Worm (Caenorhabditis elegans) whole organism, L3 larva: Measurements from ENCODE around the gene cav-2.

ENCODE experiments used
- R02D3.7 ChIP-seq: fragments of 150-350 bp; optimal IDR thresholded peaks from 2 replicates; lab custom pipeline; 2014; ENCODE audit warnings: missing biosample characterization, missing genetic modification characterization
- aly-2 ChIP-seq: fragments of 150-350 bp; optimal IDR thresholded peaks from 2 replicates; lab custom pipeline; 2014; ENCODE audit warnings: missing biosample characterization, missing genetic modification characterization
- ama-1 ChIP-seq: fragments of 150-350 bp; optimal IDR thresholded peaks from 2 replicates; lab custom pipeline; 2018
- ceh-16 ChIP-seq: sonication (generic microtip); optimal IDR thresholded peaks from 2 replicates; lab custom pipeline; 2017; ENCODE audit warnings: missing biosample characterization, missing genetic modification characterization
- ceh-28 ChIP-seq: fragments of 150-350 bp; optimal IDR thresholded peaks from 2 replicates; lab custom pipeline; 2014; ENCODE audit warnings: missing biosample characterization, missing genetic modification reagents, missing genetic modification characterization
- ceh-82 ChIP-seq: fragments of 150-350 bp; optimal IDR thresholded peaks from 2 replicates; lab custom pipeline; 2014; ENCODE audit warnings: missing biosample characterization, missing genetic modification characterization
- ceh-9 ChIP-seq: sonication (generic microtip); optimal IDR thresholded peaks from 2 replicates; lab custom pipeline; 2018; ENCODE audit warnings: missing biosample characterization, missing genetic modification characterization
- egl-27 ChIP-seq: sonication (generic microtip); optimal IDR thresholded peaks from 4 replicates; lab custom pipeline; 2017; ENCODE audit warnings: missing biosample characterization, missing genetic modification reagents, missing genetic modification characterization
- egl-5 ChIP-seq: fragments of 150-350 bp; optimal IDR thresholded peaks from 2 replicates; lab custom pipeline; 2017; ENCODE audit warnings: missing biosample characterization, missing genetic modification reagents, missing genetic modification characterization, inconsistent platforms
- elt-1 ChIP-seq: fragments of 150-350 bp; optimal IDR thresholded peaks from 2 replicates; lab custom pipeline; 2014; ENCODE audit warnings: missing biosample characterization, missing genetic modification characterization
- elt-2 ChIP-seq: sonication (generic microtip); optimal IDR thresholded peaks from 2 replicates; lab custom pipeline; 2016; ENCODE audit warnings: missing genetic modification reagents, mild to moderate bottlenecking, missing genetic modification characterization, missing compliant biosample characterization
- elt-3 ChIP-seq, 3 experiments: fragments of 150-350 bp in 1 of 3; sonication (generic microtip) in 2 of 3; optimal IDR thresholded peaks; 2 replicates in 2 of 3; 4 replicates in 1 of 3; lab custom pipeline; 2014 to 2017; ENCODE audit warnings: missing biosample characterization in 3 of 3, missing genetic modification characterization in 3 of 3
- eor-1 ChIP-seq, 2 experiments: fragments of 150-350 bp; optimal IDR thresholded peaks; 2 replicates each; lab custom pipeline; 2014 to 2018; ENCODE audit warnings: missing biosample characterization in 2 of 2, missing genetic modification characterization in 2 of 2
- fkh-2 ChIP-seq: fragments of 150-350 bp; optimal IDR thresholded peaks from 2 replicates; lab custom pipeline; 2014; ENCODE audit warnings: missing biosample characterization, missing genetic modification reagents, missing genetic modification characterization
- fos-1 ChIP-seq: fragments of 150-350 bp; optimal IDR thresholded peaks from 2 replicates; lab custom pipeline; 2014; ENCODE audit warnings: missing biosample characterization, missing genetic modification characterization
- hmg-11 ChIP-seq: sonication (generic microtip); optimal IDR thresholded peaks from 2 replicates; lab custom pipeline; 2016; ENCODE audit warnings: missing genetic modification characterization, missing compliant biosample characterization
- jun-1 ChIP-seq: fragments of 150-350 bp; optimal IDR thresholded peaks from 2 replicates; lab custom pipeline; 2014; ENCODE audit warnings: missing biosample characterization, missing genetic modification reagents, missing genetic modification characterization
- lin-39 ChIP-seq: fragments of 150-350 bp; optimal IDR thresholded peaks from 2 replicates; lab custom pipeline; 2018; ENCODE audit warnings: missing biosample characterization, missing genetic modification reagents, missing genetic modification characterization
- lsy-12 ChIP-seq: sonication (generic microtip); optimal IDR thresholded peaks from 2 replicates; lab custom pipeline; 2016; ENCODE audit warnings: mild to moderate bottlenecking, missing genetic modification characterization, missing compliant biosample characterization
- mdl-1 ChIP-seq: fragments of 150-350 bp; optimal IDR thresholded peaks from 2 replicates; lab custom pipeline; 2014; ENCODE audit warnings: missing biosample characterization, missing genetic modification characterization
- mml-1 ChIP-seq: fragments of 150-350 bp; sonication (generic microtip); optimal IDR thresholded peaks from 3 replicates; lab custom pipeline; 2014; ENCODE audit warnings: missing biosample characterization, missing genetic modification characterization
- nfya-1 ChIP-seq: sonication (generic microtip); optimal IDR thresholded peaks from 2 replicates; lab custom pipeline; 2017; ENCODE audit warnings: missing genetic modification characterization, mild to moderate bottlenecking, missing compliant biosample characterization, antibody characterized with exemption, moderate library complexity; ENCODE audit not compliant: insufficient read depth
- nhr-12 ChIP-seq: fragments of 150-350 bp; optimal IDR thresholded peaks from 2 replicates; lab custom pipeline; 2014; ENCODE audit warnings: missing biosample characterization, missing genetic modification characterization
- nhr-23 ChIP-seq: fragments of 150-350 bp; optimal IDR thresholded peaks from 2 replicates; lab custom pipeline; 2014; ENCODE audit warnings: missing biosample characterization, missing genetic modification reagents, missing genetic modification characterization
- nhr-25 ChIP-seq: sonication (generic microtip); optimal IDR thresholded peaks from 2 replicates; lab custom pipeline; 2017; ENCODE audit warnings: missing biosample characterization, missing genetic modification characterization
- nhr-43 ChIP-seq: sonication (generic microtip); optimal IDR thresholded peaks from 2 replicates; lab custom pipeline; 2016; ENCODE audit warnings: mild to moderate bottlenecking, missing genetic modification characterization, missing compliant biosample characterization; ENCODE audit not compliant: poor library complexity, severe bottlenecking
- nhr-67 ChIP-seq: fragments of 150-350 bp; optimal IDR thresholded peaks from 2 replicates; lab custom pipeline; 2014; ENCODE audit warnings: missing biosample characterization, missing genetic modification characterization
- nhr-76 ChIP-seq: fragments of 150-350 bp; sonication (generic microtip); optimal IDR thresholded peaks from 5 replicates; lab custom pipeline; 2014; ENCODE audit warnings: missing biosample characterization, missing genetic modification characterization
- pha-4 ChIP-seq: fragments of 150-350 bp; optimal IDR thresholded peaks from 2 replicates; lab custom pipeline; 2014; ENCODE audit warnings: missing biosample characterization, missing genetic modification reagents, missing genetic modification characterization
- pqm-1 ChIP-seq: fragments of 150-350 bp; optimal IDR thresholded peaks from 2 replicates; lab custom pipeline; 2017; ENCODE audit warnings: missing biosample characterization, missing genetic modification characterization, inconsistent platforms
- sea-2 ChIP-seq: fragments of 150-350 bp; sonication (generic microtip); optimal IDR thresholded peaks from 4 replicates; lab custom pipeline; 2014; ENCODE audit warnings: missing biosample characterization, missing genetic modification reagents, missing genetic modification characterization
- skn-1 ChIP-seq: fragments of 150-350 bp; optimal IDR thresholded peaks from 2 replicates; lab custom pipeline; 2014; ENCODE audit warnings: missing biosample characterization, missing genetic modification characterization
- snpc-4 ChIP-seq: fragments of 150-350 bp; optimal IDR thresholded peaks from 2 replicates; lab custom pipeline; 2014; ENCODE audit warnings: missing biosample characterization, missing genetic modification characterization
- tbx-2 ChIP-seq: sonication (generic microtip); optimal IDR thresholded peaks from 2 replicates; lab custom pipeline; 2016; ENCODE audit warnings: mild to moderate bottlenecking, missing genetic modification characterization, missing compliant biosample characterization
- unc-39 ChIP-seq: sonication (generic microtip); optimal IDR thresholded peaks from 4 replicates; lab custom pipeline; 2017; ENCODE audit warnings: missing biosample characterization, missing genetic modification characterization
- unc-62 ChIP-seq: fragments of 150-350 bp; sonication (generic microtip); optimal IDR thresholded peaks from 4 replicates; lab custom pipeline; 2014; ENCODE audit warnings: missing biosample characterization, missing genetic modification reagents, missing genetic modification characterization
- zag-1 ChIP-seq: fragments of 150-350 bp; optimal IDR thresholded peaks from 2 replicates; lab custom pipeline; 2014; ENCODE audit warnings: missing biosample characterization, missing genetic modification characterization
- ztf-11 ChIP-seq: fragments of 150-350 bp; optimal IDR thresholded peaks from 2 replicates; lab custom pipeline; 2014; ENCODE audit warnings: missing biosample characterization, missing genetic modification characterization
- ztf-4 ChIP-seq: fragments of 150-350 bp; optimal IDR thresholded peaks from 2 replicates; lab custom pipeline; 2014; ENCODE audit warnings: missing biosample characterization, missing genetic modification characterization

Gene cav-2

ce11 chrV:13551601-13552000, 5.3 kb upstream of the cav-2 start, which contains the start of the genes C56A3.4 and C56A3.5 (continued):
- TF ChIP-seq sea-2 (GFP tag; lab: Kevin White, UChicago): no peak
- no peak for TF ChIP-seq unc-62 (GFP tag; lab: Kevin White, UChicago)
- TF ChIP-seq fkh-2 (tag; lab: Kevin White, UChicago): no peak
- TF ChIP-seq ceh-82: no peak
- TF ChIP-seq, all 47 proteins: peak for 9

- TF ChIP-seq pqm-1 (tag; lab: Kevin White, UChicago): no peak
- TF ChIP-seq ceh-9: no peak
- no peak for TF ChIP-seq fkh-2 (tag; lab: Kevin White, UChicago)
Measured at ce11 chrV:13556297-13556696, 607 bp upstream of the cav-2 start, which contains the start of gene C56A3.6. Gene C56A3.6, minus strand, starts transcription at chrV:13556397.

ce11 chrV:13559978-13560377, 3.1 kb downstream of the cav-2 start, which contains the start of gene C56A3.8:
Gene C56A3.8, plus strand, starts transcription at chrV:13560278.
- TF ChIP-seq skn-1 (tag; lab: Kevin White, UChicago): no peak
- TF ChIP-seq elt-1 (tag; lab: Kevin White, UChicago): no peak
- no peak for TF ChIP-seq ceh-9
- no peak for TF ChIP-seq lsy-12 (tag; lab: Kevin White, UChicago)
- TF ChIP-seq pqm-1 (tag; lab: Kevin White, UChicago): no peak
- no peak for TF ChIP-seq ztf-11 (tag; lab: Kevin White, UChicago)
- TF ChIP-seq elt-2 (tag; lab: Kevin White, UChicago): no peak
- no peak for TF ChIP-seq nfya-1 (tag; lab: Kevin White, UChicago)
- no peak for TF ChIP-seq zag-1 (tag; lab: Kevin White, UChicago)
- TF ChIP-seq unc-62 (GFP tag; lab: Kevin White, UChicago): no peak
- no peak for TF ChIP-seq ceh-28 (tag; lab: Kevin White, UChicago)
- no peak for TF ChIP-seq ztf-4 (tag; lab: Kevin White, UChicago)
- TF ChIP-seq elt-3 (tag; optimal IDR thresholded peaks at IDR 0.05; lab: Kevin White, UChicago): no peak
- no peak for TF ChIP-seq eor-1 (tag; optimal IDR thresholded peaks at IDR 0.05; lab: Kevin White, UChicago)
- TF ChIP-seq nhr-67: no peak
- TF ChIP-seq sea-2 (GFP tag; lab: Kevin White, UChicago): no peak
- TF ChIP-seq lin-39 (tag; lab: Kevin White, UChicago): no peak
- TF ChIP-seq snpc-4 (tag; lab: Kevin White, UChicago): no peak
- TF ChIP-seq ceh-82: no peak
- no peak for TF ChIP-seq hmg-11 (tag; lab: Kevin White, UChicago)

ce11 chrV:13562748-13563147, 5.8 kb downstream of the cav-2 start:
- TF ChIP-seq R02D3.7 (tag; lab: Kevin White, UChicago): no peak
- no peak for TF ChIP-seq snpc-4 (tag; lab: Kevin White, UChicago)
- TF ChIP-seq fos-1 (tag; lab: Kevin White, UChicago): no peak
- no peak for TF ChIP-seq jun-1
- no peak for TF ChIP-seq egl-27
- no peak for TF ChIP-seq nhr-67
- no peak for TF ChIP-seq elt-2 (tag; lab: Kevin White, UChicago)
- no peak for TF ChIP-seq zag-1 (tag; lab: Kevin White, UChicago)
- TF ChIP-seq tbx-2 (tag; lab: Kevin White, UChicago): no peak
- TF ChIP-seq elt-3 (tag; optimal IDR thresholded peaks at IDR 0.05; lab: Kevin White, UChicago): no peak
- no peak for TF ChIP-seq sea-2 (GFP tag; lab: Kevin White, UChicago)
- TF ChIP-seq nhr-76 (tag; lab: Kevin White, UChicago): no peak
- TF ChIP-seq pqm-1 (tag; lab: Kevin White, UChicago): no peak
- no peak for TF ChIP-seq nhr-23
- no peak for TF ChIP-seq egl-5 (tag; lab: Kevin White, UChicago)
- no peak for TF ChIP-seq nhr-12 (tag; lab: Kevin White, UChicago)
- TF ChIP-seq, all 47 proteins: peak for 0

- TF ChIP-seq egl-27 (no peak), pha-4 (tag; lab: Kevin White, UChicago) (no peak), skn-1 (tag; lab: Kevin White, UChicago) (no peak)
- TF ChIP-seq, all 47 proteins: peak for 0
Measured at ce11 chrV:13563841-13564240, 6.9 kb downstream of the cav-2 start, which contains the start of gene grl-17. Gene grl-17, minus strand, starts transcription at chrV:13563941.

- peak; percentile 92 for TF ChIP-seq nhr-43 (tag; lab: Kevin White, UChicago)
- TF ChIP-seq nhr-25: peak; percentile 95
- TF ChIP-seq fkh-2 (tag; lab: Kevin White, UChicago): no peak
- TF ChIP-seq tbx-2 (tag; lab: Kevin White, UChicago): peak; percentile 41
- TF ChIP-seq unc-39: no peak
- TF ChIP-seq mdl-1 (tag; lab: Kevin White, UChicago): peak; percentile 39
- TF ChIP-seq mml-1 (tag; lab: Kevin White, UChicago): no peak
- TF ChIP-seq elt-1 (tag; lab: Kevin White, UChicago): no peak
- peak; percentile 57 for TF ChIP-seq egl-5 (tag; lab: Kevin White, UChicago)
- TF ChIP-seq lin-39 (tag; lab: Kevin White, UChicago): peak; percentile 90
- TF ChIP-seq pqm-1 (tag; lab: Kevin White, UChicago): peak; percentile 92
- no peak for TF ChIP-seq aly-2 (tag; lab: Kevin White, UChicago)
- TF ChIP-seq eor-1 (tag; optimal IDR thresholded peaks at IDR 0.05; lab: Kevin White, UChicago): no peak
- no peak for TF ChIP-seq ceh-82
- TF ChIP-seq pha-4 (tag; lab: Kevin White, UChicago): peak; percentile 93
- no peak for TF ChIP-seq ceh-16
- peak; percentile 94 for TF ChIP-seq elt-2 (tag; lab: Kevin White, UChicago)
- peak; percentile 38 for TF ChIP-seq unc-62 (GFP tag; lab: Kevin White, UChicago)
- peak; percentile 70 for TF ChIP-seq ama-1 (lab: Kevin White, UChicago)
- peak; percentile 68 for TF ChIP-seq jun-1
- TF ChIP-seq hmg-11 (tag; lab: Kevin White, UChicago): peak; percentile 76
- TF ChIP-seq egl-27: peak; percentile 28
Measured at ce11 chrV:13565197-13565596, 8.3 kb downstream of the cav-2 start.
